Fruit fly (Drosophila melanogaster) whole organism, embryonic: ENCODE data around the gene Tasp1.

ENCODE experiments used
- Abd-B ChIP-seq: fragments of 200-800 bp; sonication (Bioruptor generic); optimal IDR thresholded peaks from 2 replicates; lab custom pipeline; 2018; ENCODE audit warnings: missing biosample characterization, mild to moderate bottlenecking, missing genetic modification characterization, moderate library complexity
- Adf1 ChIP-seq: fragments of 200-800 bp; sonication (Bioruptor generic); IDR thresholded peaks from 2 replicates; pipeline ENCODE4 v1.3.6; 2022; ENCODE audit warnings: missing biosample characterization, missing genetic modification characterization
- Atf3 ChIP-seq: fragments of 200-800 bp; sonication (Bioruptor generic); optimal IDR thresholded peaks from 3 replicates; lab custom pipeline; 2016; ENCODE audit warnings: missing biosample characterization, missing genetic modification characterization
- B-H2 ChIP-seq: fragments of 200-800 bp; sonication (Bioruptor generic); optimal IDR thresholded peaks from 2 replicates; lab custom pipeline; 2018; ENCODE audit warnings: missing biosample characterization, mild to moderate bottlenecking, missing genetic modification characterization
- Bteb2 ChIP-seq: fragments of 200-800 bp; sonication (Bioruptor generic); optimal IDR thresholded peaks from 2 replicates; lab custom pipeline; 2016; ENCODE audit warnings: missing biosample characterization, missing genetic modification characterization
- CG10274 ChIP-seq: fragments of 200-800 bp; sonication (Bioruptor generic); optimal IDR thresholded peaks from 3 replicates; lab custom pipeline; 2017; ENCODE audit warnings: missing biosample characterization, mild to moderate bottlenecking, missing genetic modification characterization
- CG12104 ChIP-seq: fragments of 200-800 bp; sonication (Bioruptor generic); optimal IDR thresholded peaks from 3 replicates; lab custom pipeline; 2016; ENCODE audit warnings: missing biosample characterization, missing genetic modification characterization
- CG12942 ChIP-seq: fragments of 200-800 bp; sonication (Bioruptor generic); optimal IDR thresholded peaks from 3 replicates; lab custom pipeline; 2016; ENCODE audit warnings: missing biosample characterization, missing genetic modification characterization
- CG14050 ChIP-seq: fragments of 200-800 bp; sonication (Bioruptor generic); IDR thresholded peaks from 3 replicates; pipeline ENCODE4 v1.3.6; 2022; ENCODE audit warnings: missing biosample characterization, missing genetic modification characterization
- CG16813 ChIP-seq: fragments of 200-800 bp; sonication (Bioruptor generic); IDR thresholded peaks from 3 replicates; pipeline ENCODE4 v1.3.6; 2022; ENCODE audit warnings: missing biosample characterization, missing genetic modification characterization; ENCODE audit not compliant: partially characterized antibody
- CG18011 ChIP-seq: fragments of 200-800 bp; sonication (Bioruptor generic); optimal IDR thresholded peaks from 2 replicates; lab custom pipeline; 2017; ENCODE audit warnings: missing biosample characterization, missing genetic modification characterization, mild to moderate bottlenecking, moderate library complexity, missing genotype
- CG34422 ChIP-seq: fragments of 200-800 bp; sonication (Bioruptor generic); IDR thresholded peaks from 3 replicates; pipeline ENCODE4 v1.3.6; 2022; ENCODE audit warnings: missing biosample characterization, missing genetic modification characterization
- CG3726 ChIP-seq: fragments of 200-800 bp; sonication (Bioruptor generic); IDR thresholded peaks from 3 replicates; pipeline ENCODE4, ENCODE4 v1.3.6; 2022; ENCODE audit warnings: missing biosample characterization, missing genetic modification characterization
- CG43689 ChIP-seq: fragments of 200-800 bp; sonication (Bioruptor generic); IDR thresholded peaks from 2 replicates; pipeline ENCODE4 v1.3.6; 2022; ENCODE audit warnings: missing biosample characterization, missing genetic modification characterization
- CG4820 ChIP-seq: fragments of 200-800 bp; sonication (Bioruptor generic); optimal IDR thresholded peaks from 3 replicates; lab custom pipeline; 2016; ENCODE audit warnings: missing biosample characterization, missing genetic modification characterization
- CG7839 ChIP-seq: fragments of 200-800 bp; sonication (Bioruptor generic); optimal IDR thresholded peaks from 3 replicates; lab custom pipeline; 2018; ENCODE audit warnings: missing biosample characterization, mild to moderate bottlenecking, missing genetic modification characterization, moderate library complexity
- CG8944 ChIP-seq: fragments of 200-800 bp; sonication (Bioruptor generic); optimal IDR thresholded peaks from 3 replicates; lab custom pipeline; 2016; ENCODE audit warnings: missing biosample characterization, missing genetic modification characterization
- Ets65A ChIP-seq: fragments of 200-800 bp; sonication (Bioruptor generic); peaks from one replicate; lab custom pipeline; 2016; ENCODE audit warnings: missing biosample characterization, missing genetic modification characterization
- H2.0 ChIP-seq: fragments of 200-800 bp; sonication (Bioruptor generic); IDR thresholded peaks from 2 replicates; pipeline ENCODE4 v1.3.6; 2022; ENCODE audit warnings: missing biosample characterization, missing genetic modification characterization
- HLH4C ChIP-seq: fragments of 200-800 bp; sonication (Bioruptor generic); IDR thresholded peaks from 3 replicates; pipeline ENCODE4 v1.3.6; 2022; ENCODE audit warnings: missing biosample characterization, missing genetic modification characterization; ENCODE audit not compliant: partially characterized antibody
- Med ChIP-seq: fragments of 200-800 bp; sonication (Bioruptor generic); peaks from one replicate; lab custom pipeline; 2016; ENCODE audit warnings: missing biosample characterization, missing genetic modification characterization, mild to moderate bottlenecking, inconsistent platforms, moderate library complexity
- NK7.1 ChIP-seq: fragments of 200-800 bp; sonication (Bioruptor generic); optimal IDR thresholded peaks from 3 replicates; lab custom pipeline; 2016; ENCODE audit warnings: missing biosample characterization, missing genetic modification characterization
- Nf-YB ChIP-seq: fragments of 200-800 bp; sonication (Bioruptor generic); optimal IDR thresholded peaks from 3 replicates; lab custom pipeline; 2019; ENCODE audit warnings: missing biosample characterization, mild to moderate bottlenecking, missing genetic modification characterization, moderate library complexity
- NfI ChIP-seq: fragments of 200-800 bp; sonication (Bioruptor generic); optimal IDR thresholded peaks from 3 replicates; lab custom pipeline; 2018; ENCODE audit warnings: missing biosample characterization, mild to moderate bottlenecking, missing genetic modification characterization, moderate library complexity
- Sin3A ChIP-seq: fragments of >200 bp; optimal IDR thresholded peaks from 2 replicates; lab custom pipeline; 2018
- Ssrp ChIP-seq: fragments of 200-800 bp; sonication (Bioruptor generic); optimal IDR thresholded peaks from 2 replicates; lab custom pipeline; 2018; ENCODE audit warnings: missing biosample characterization, mild to moderate bottlenecking, missing genetic modification characterization, moderate library complexity
- Stat92E ChIP-seq, 3 experiments: fragments of >200 bp in 2 of 3; fragments of 200-800 bp in 1 of 3; sonication (Bioruptor generic) in 1 of 3; optimal IDR thresholded peaks; 2 replicates each; lab custom pipeline; 2017 to 2019; ENCODE audit warnings: missing biosample characterization in 3 of 3, missing genetic modification characterization in 3 of 3, mild to moderate bottlenecking in 1 of 3, moderate library complexity in 1 of 3
- Trl ChIP-seq, 3 experiments: fragments of >200 bp in 2 of 3; fragments of 200-800 bp in 1 of 3; sonication (Bioruptor generic) in 1 of 3; optimal IDR thresholded peaks; 2 replicates in 1 of 3; 3 replicates in 2 of 3; lab custom pipeline; 2016 to 2017; ENCODE audit warnings: missing biosample characterization in 1 of 3, missing genetic modification characterization in 1 of 3
- ac ChIP-seq: fragments of 200-800 bp; sonication (Bioruptor generic); optimal IDR thresholded peaks from 3 replicates; lab custom pipeline; 2017; ENCODE audit warnings: missing biosample characterization, mild to moderate bottlenecking, missing genetic modification characterization
- amos ChIP-seq: fragments of 200-800 bp; sonication (Bioruptor generic); IDR thresholded peaks from 2 replicates; pipeline ENCODE4 v1.3.6; 2022; ENCODE audit warnings: missing biosample characterization, missing genetic modification characterization; ENCODE audit not compliant: partially characterized antibody
- bab2 ChIP-seq: fragments of 200-800 bp; sonication (Bioruptor generic); optimal IDR thresholded peaks from 2 replicates; lab custom pipeline; 2016; ENCODE audit warnings: missing biosample characterization, missing genetic modification characterization
- bbx ChIP-seq: fragments of 200-800 bp; sonication (Bioruptor generic); IDR thresholded peaks from 2 replicates; pipeline ENCODE4 v1.3.6; 2022; ENCODE audit warnings: missing biosample characterization, missing genetic modification characterization; ENCODE audit not compliant: partially characterized antibody
- cad ChIP-seq: fragments of >200 bp; optimal IDR thresholded peaks from 2 replicates; lab custom pipeline; 2017; ENCODE audit warnings: missing biosample characterization, missing genetic modification characterization
- caup ChIP-seq: fragments of 200-800 bp; sonication (Bioruptor generic); optimal IDR thresholded peaks from 3 replicates; lab custom pipeline; 2017; ENCODE audit warnings: missing biosample characterization, mild to moderate bottlenecking, missing genetic modification characterization, moderate library complexity; ENCODE audit not compliant: severe bottlenecking
- corto ChIP-seq: fragments of 200-800 bp; sonication (Bioruptor generic); optimal IDR thresholded peaks from 2 replicates; lab custom pipeline; 2016; ENCODE audit warnings: missing biosample characterization, mild to moderate bottlenecking, missing genetic modification characterization, moderate library complexity
- danr ChIP-seq: fragments of 200-800 bp; sonication (Bioruptor generic); IDR thresholded peaks from 2 replicates; pipeline ENCODE4 v1.3.6; 2022; ENCODE audit warnings: missing biosample characterization, missing genetic modification characterization
- disco-r ChIP-seq: fragments of 200-800 bp; sonication (Bioruptor generic); optimal IDR thresholded peaks from 2 replicates; lab custom pipeline; 2016; ENCODE audit warnings: missing biosample characterization, missing genetic modification characterization
- emc ChIP-seq: fragments of 200-800 bp; sonication (Bioruptor generic); optimal IDR thresholded peaks from 2 replicates; lab custom pipeline; 2016; ENCODE audit warnings: missing biosample characterization, missing genetic modification characterization
- fd64A ChIP-seq: fragments of 200-800 bp; sonication (Bioruptor generic); optimal IDR thresholded peaks from 3 replicates; lab custom pipeline; 2018; ENCODE audit warnings: missing biosample characterization, mild to moderate bottlenecking, missing genetic modification characterization
- ind ChIP-seq: fragments of 200-800 bp; sonication (Bioruptor generic); optimal IDR thresholded peaks from 3 replicates; lab custom pipeline; 2016; ENCODE audit warnings: missing biosample characterization, missing genetic modification characterization
- lilli ChIP-seq: fragments of 200-800 bp; sonication (Bioruptor generic); optimal IDR thresholded peaks from 3 replicates; lab custom pipeline; 2016; ENCODE audit warnings: missing biosample characterization, missing genetic modification characterization
- pfk ChIP-seq: fragments of 200-800 bp; sonication (Bioruptor generic); optimal IDR thresholded peaks from 2 replicates; lab custom pipeline; 2018; ENCODE audit warnings: missing biosample characterization, mild to moderate bottlenecking, missing genetic modification characterization, moderate library complexity
- run ChIP-seq: fragments of 200-800 bp; sonication (Bioruptor generic); optimal IDR thresholded peaks from 3 replicates; lab custom pipeline; 2018; ENCODE audit warnings: missing biosample characterization, mild to moderate bottlenecking, missing genetic modification characterization
- sc ChIP-seq, 3 experiments: fragments of >200 bp in 2 of 3; fragments of 200-800 bp in 1 of 3; sonication (Bioruptor generic) in 1 of 3; optimal IDR thresholded peaks; 2 replicates in 2 of 3; 3 replicates in 1 of 3; lab custom pipeline; 2017; ENCODE audit warnings: mild to moderate bottlenecking in 1 of 3, missing biosample characterization in 1 of 3, missing genetic modification characterization in 1 of 3, missing genetic modification reagents in 1 of 3
- sim ChIP-seq: fragments of 200-800 bp; sonication (Bioruptor generic); IDR thresholded peaks from 2 replicates; pipeline ENCODE4 v1.3.6; 2022; ENCODE audit warnings: missing biosample characterization, missing genetic modification characterization
- sob ChIP-seq: fragments of 200-800 bp; sonication (Bioruptor generic); IDR thresholded peaks from 2 replicates; pipeline ENCODE4 v1.3.6; 2022; ENCODE audit warnings: missing biosample characterization, missing genetic modification characterization
- sr ChIP-seq: fragments of 200-800 bp; sonication (Bioruptor generic); IDR thresholded peaks from 3 replicates; pipeline ENCODE4 v1.3.6; 2022; ENCODE audit warnings: missing biosample characterization, missing genetic modification characterization
- tio ChIP-seq: fragments of 200-800 bp; sonication (Bioruptor generic); optimal IDR thresholded peaks from 2 replicates; lab custom pipeline; 2017; ENCODE audit warnings: missing biosample characterization, missing genetic modification characterization, inconsistent platforms
- usp ChIP-seq: fragments of >200 bp; optimal IDR thresholded peaks from 2 replicates; lab custom pipeline; 2017; ENCODE audit warnings: missing biosample characterization, missing genetic modification characterization
- vvl ChIP-seq: fragments of 200-800 bp; sonication (Bioruptor generic); IDR thresholded peaks from 2 replicates; pipeline ENCODE4 v1.3.6; 2022; ENCODE audit warnings: missing biosample characterization, missing genetic modification characterization

Tasp1 gene

DNA sequence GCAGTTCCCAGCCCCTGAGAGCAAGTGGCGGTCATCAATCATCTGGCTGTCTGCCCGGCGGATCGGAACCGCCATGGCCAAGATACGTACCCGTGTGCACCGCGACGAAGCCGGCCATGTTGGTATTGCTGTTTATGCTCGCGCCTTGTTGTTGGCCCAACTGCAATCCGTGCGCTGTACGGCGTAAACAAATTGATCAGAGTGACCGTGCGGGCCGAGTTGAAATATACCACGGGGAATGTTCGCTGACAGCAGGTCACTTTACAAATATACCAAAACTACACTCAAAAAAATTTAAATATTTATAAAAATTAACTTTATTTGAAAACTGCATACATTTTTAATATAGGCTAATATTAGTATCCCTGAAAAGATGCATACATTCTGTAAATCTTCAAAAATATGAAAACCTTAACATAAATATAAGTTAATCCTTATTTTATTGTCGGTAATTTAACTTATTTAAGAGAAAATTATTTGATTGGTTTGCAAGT is at the start of gene Tasp1 (continued):
- TF ChIP-seq bbx (GFP tag; lab: Robert Waterston, UW) (peak; percentile 24; the same call in 1 of the 2 replicates), Adf1 (GFP tag; lab: Robert Waterston, UW) (peak; percentile 50; the same call in 1 of the 2 replicates), Trl (optimal IDR thresholded peaks at IDR 0.05; lab: Kevin White, UChicago) (no peak), Trl (GFP tag; optimal IDR thresholded peaks at IDR 0.05; lab: Kevin White, UChicago) (no peak), CG8944 (GFP tag; lab: Kevin White, UChicago) (no peak), CG18011 (GFP tag; lab: Kevin White, UChicago) (no peak), CG43689 (GFP tag; lab: Robert Waterston, UW) (no peak), Ssrp (peak; percentile 68), Bteb2 (GFP tag; lab: Kevin White, UChicago) (no peak), CG16813 (GFP tag; lab: Robert Waterston, UW) (no peak), B-H2 (GFP tag; lab: Kevin White, UChicago) (peak; percentile 11), Sin3A (no peak), CG12942 (peak; percentile 12), amos (GFP tag; lab: Robert Waterston, UW) (peak; percentile 28; the same call in 1 of the 2 replicates), sob (GFP tag; lab: Robert Waterston, UW) (peak; percentile 75), CG10274 (GFP tag; lab: Kevin White, UChicago) (no peak), lilli (GFP tag; lab: Kevin White, UChicago) (peak; percentile 38), emc (no peak), usp (GFP tag; lab: Kevin White, UChicago) (no peak), HLH4C (GFP tag; lab: Robert Waterston, UW) (no peak), CG12104 (GFP tag; lab: Kevin White, UChicago) (peak; percentile 42), CG3726 (GFP tag; lab: Robert Waterston, UW) (no peak), CG14050 (peak; percentile 41; the same call in 1 of the 3 replicates), NK7.1 (GFP tag; lab: Kevin White, UChicago) (no peak), corto (GFP tag; lab: Kevin White, UChicago) (no peak), danr (no peak), sc (optimal IDR thresholded peaks at IDR 0.05; lab: Kevin White, UChicago) (no peak), sc (GFP tag; optimal IDR thresholded peaks at IDR 0.05; lab: Kevin White, UChicago) (no peak), CG4820 (peak; percentile 36), Atf3 (GFP tag; lab: Kevin White, UChicago) (no peak), ac (no peak), H2.0 (GFP tag; lab: Robert Waterston, UW) (peak; percentile 59), tio (GFP tag; lab: Kevin White, UChicago) (no peak), Med (GFP tag; lab: Kevin White, UChicago) (peak; percentile 77), CG7839 (tag; lab: Kevin White, UChicago) (peak; percentile 80), sr (GFP tag; lab: Robert Waterston, UW) (0 out of 3 replicates have a peak, but pooled peaks have one; percentile 25), NfI (GFP tag; lab: Kevin White, UChicago) (peak; percentile 45), bab2 (no peak), caup (GFP tag; lab: Kevin White, UChicago) (peak; percentile 48), cad (GFP tag; lab: Kevin White, UChicago) (no peak), disco-r (GFP tag; lab: Kevin White, UChicago) (no peak), vvl (GFP tag; lab: Robert Waterston, UW) (peak; percentile 86), sim (GFP tag; lab: Robert Waterston, UW) (peak; percentile 54; the same call in 1 of the 2 replicates), pfk (GFP tag; lab: Kevin White, UChicago) (no peak), run (tag; lab: Kevin White, UChicago) (no peak), Abd-B (no peak), Stat92E (GFP tag; optimal IDR thresholded peaks at IDR 0.05; lab: Kevin White, UChicago) (peak in 1 of 3 experiments; percentile 33), CG34422 (GFP tag; lab: Robert Waterston, UW) (peak; percentile 87; the same call in 2 of the 3 replicates), Nf-YB (GFP tag; lab: Kevin White, UChicago) (peak; percentile 25), Ets65A (GFP tag; lab: Kevin White, UChicago) (peak; percentile 69), fd64A (no peak), ind (GFP tag; lab: Kevin White, UChicago) (peak; percentile 36)
